Worm (Caenorhabditis elegans): ENCODE data around the gene Y53G8AR.8.

- TF ChIP-seq ceh-2 (tag; optimal IDR thresholded peaks at IDR 0.05), result no peak
- TF ChIP-seq ceh-14 (tag; optimal IDR thresholded peaks at IDR 0.05), result no peak
- no peak for TF ChIP-seq ceh-22 (tag; optimal IDR thresholded peaks at IDR 0.05)
- TF ChIP-seq nhr-232 (tag; optimal IDR thresholded peaks at IDR 0.05), result no peak
- no peak for TF ChIP-seq fkh-6 (tag; optimal IDR thresholded peaks at IDR 0.05)
- no peak for TF ChIP-seq fkh-10 (GFP tag; optimal IDR thresholded peaks at IDR 0.05)
- TF ChIP-seq F13H6.1 (tag; optimal IDR thresholded peaks at IDR 0.05), result no peak
- TF ChIP-seq pqm-1 (tag; optimal IDR thresholded peaks at IDR 0.05), result no peak
- TF ChIP-seq nfya-1 (tag; optimal IDR thresholded peaks at IDR 0.05), result no peak
- no peak for TF ChIP-seq dve-1 (tag; optimal IDR thresholded peaks at IDR 0.05)
- TF ChIP-seq ama-1 (optimal IDR thresholded peaks at IDR 0.05), result no peak
- no peak for TF ChIP-seq ceh-48 (tag; optimal IDR thresholded peaks at IDR 0.05)
- TF ChIP-seq pat-9 (tag; optimal IDR thresholded peaks at IDR 0.05), result no peak
- TF ChIP-seq pax-1 (tag; optimal IDR thresholded peaks at IDR 0.05), result no peak
Measured at ce11 chrIII:3306322-3306721, 12.2 kb upstream of the Y53G8AR.8 start.
